Worm (Caenorhabditis elegans) whole organism, early embryonic: ENCODE measurements around the gene K01A2.6.

Source experiments
- B0310.2 ChIP-seq: sonication (generic microtip); optimal IDR thresholded peaks from 2 replicates; lab custom pipeline; 2016; ENCODE audit warnings: mild to moderate bottlenecking, missing genetic modification characterization, missing compliant biosample characterization
- F13C5.2 ChIP-seq: sonication (generic microtip); optimal IDR thresholded peaks from 2 replicates; lab custom pipeline; 2017; ENCODE audit warnings: mild to moderate bottlenecking, missing genetic modification characterization, inconsistent platforms, missing compliant biosample characterization
- aly-1 ChIP-seq: sonication (generic microtip); optimal IDR thresholded peaks from 2 replicates; lab custom pipeline; 2016; ENCODE audit warnings: missing genetic modification characterization, missing compliant biosample characterization
- ama-1 ChIP-seq: fragments of 150-350 bp; optimal IDR thresholded peaks from 2 replicates; lab custom pipeline; 2014
- ceh-13 ChIP-seq: fragments of 200-800 bp; sonication (Bioruptor generic); optimal IDR thresholded peaks from 2 replicates; lab custom pipeline; 2018; ENCODE audit warnings: mild to moderate bottlenecking, missing genetic modification characterization, missing compliant biosample characterization
- ceh-36 ChIP-seq: sonication (generic microtip); optimal IDR thresholded peaks from 2 replicates; lab custom pipeline; 2016; ENCODE audit warnings: missing genetic modification characterization, inconsistent platforms, missing compliant biosample characterization
- ets-7 ChIP-seq: sonication (generic microtip); optimal IDR thresholded peaks from 2 replicates; lab custom pipeline; 2016; ENCODE audit warnings: missing genotype, missing genetic modification characterization, missing compliant biosample characterization
- flt-1 ChIP-seq: fragments of 200-800 bp; sonication (Bioruptor generic); IDR thresholded peaks from 2 replicates; pipeline ENCODE4 v1.3.6; 2022; ENCODE audit warnings: missing genetic modification characterization, missing compliant biosample characterization
- hmbx-1 ChIP-seq: sonication (generic microtip); optimal IDR thresholded peaks from 2 replicates; lab custom pipeline; 2016; ENCODE audit warnings: mild to moderate bottlenecking, missing genetic modification characterization, missing compliant biosample characterization
- hmg-4 ChIP-seq: fragments of 200-800 bp; sonication (Bioruptor generic); optimal IDR thresholded peaks from 2 replicates; lab custom pipeline; 2018; ENCODE audit warnings: mild to moderate bottlenecking, missing genetic modification characterization, missing compliant biosample characterization
- hnd-1 ChIP-seq: sonication (generic microtip); optimal IDR thresholded peaks from 2 replicates; lab custom pipeline; 2016; ENCODE audit warnings: missing genetic modification characterization, missing compliant biosample characterization
- pes-1 ChIP-seq: fragments of 200-800 bp; sonication (Bioruptor generic); IDR thresholded peaks from 2 replicates; pipeline ENCODE4 v1.3.6; 2022; ENCODE audit warnings: missing genetic modification reagents, missing genetic modification characterization, missing compliant biosample characterization
- scrt-1 ChIP-seq: fragments of 200-800 bp; sonication (Bioruptor generic); IDR thresholded peaks from 2 replicates; pipeline ENCODE4 v1.3.6; 2022; ENCODE audit warnings: missing genetic modification characterization, missing compliant biosample characterization
- sea-1 ChIP-seq: fragments of 200-800 bp; sonication (Bioruptor generic); conservative IDR thresholded peaks from 2 replicates; pipeline ENCODE4 v1.3.6; 2022; ENCODE audit warnings: missing genetic modification characterization, missing compliant biosample characterization
- tbx-11 ChIP-seq: fragments of 200-800 bp; sonication (Bioruptor generic); IDR thresholded peaks from 2 replicates; pipeline ENCODE4 v1.3.6; 2022; ENCODE audit warnings: missing genetic modification characterization, missing compliant biosample characterization
- tbx-37 ChIP-seq: fragments of 200-800 bp; sonication (Bioruptor generic); conservative IDR thresholded peaks from 2 replicates; pipeline ENCODE4 v1.3.6; 2022; ENCODE audit warnings: missing genetic modification reagents, missing genetic modification characterization, missing compliant biosample characterization
- tra-4 ChIP-seq: sonication (generic microtip); optimal IDR thresholded peaks from 2 replicates; lab custom pipeline; 2017; ENCODE audit warnings: missing genetic modification characterization, missing compliant biosample characterization

Gene K01A2.6

ce11 chrII:278636-279035, 21.1 kb upstream of the K01A2.6 start, which contains the start of gene B0432.8:
TSS of gene B0432.8 (minus strand) at chrII:278736.
- no peak for TF ChIP-seq ceh-13 (GFP tag; lab: Kevin White, UChicago)
- no peak for TF ChIP-seq B0310.2 (tag; lab: Kevin White, UChicago)
- no peak for TF ChIP-seq flt-1 (GFP tag; lab: Robert Waterston, UW)
- TF ChIP-seq ama-1 (lab: Kevin White, UChicago): no peak
- no peak for TF ChIP-seq tbx-11 (GFP tag; lab: Robert Waterston, UW)
- TF ChIP-seq scrt-1 (GFP tag; lab: Robert Waterston, UW): no peak
- TF ChIP-seq tra-4 (tag; lab: Kevin White, UChicago): no peak
- TF ChIP-seq tbx-37: no peak
- TF ChIP-seq hmbx-1 (tag; lab: Kevin White, UChicago): no peak
- TF ChIP-seq pes-1 (GFP tag; lab: Robert Waterston, UW): no peak
- TF ChIP-seq hnd-1 (tag; lab: Kevin White, UChicago): no peak
- no peak for TF ChIP-seq hmg-4 (GFP tag; lab: Kevin White, UChicago)
- TF ChIP-seq sea-1 (GFP tag; lab: Robert Waterston, UW): no peak

- TF ChIP-seq ama-1 (lab: Kevin White, UChicago): no peak
- no peak for TF ChIP-seq aly-1 (tag; lab: Kevin White, UChicago)
- no peak for TF ChIP-seq ceh-36 (tag; lab: Kevin White, UChicago)
- TF ChIP-seq ets-7: no peak
- TF ChIP-seq tbx-11 (GFP tag; lab: Robert Waterston, UW): no peak
- no peak for TF ChIP-seq hnd-1 (tag; lab: Kevin White, UChicago)
- no peak for TF ChIP-seq tra-4 (tag; lab: Kevin White, UChicago)
These were observed 17.3 kb upstream of the K01A2.6 start, which contains the start of gene trul-1 for ce11 chrII:282483-282882. TSS of gene trul-1 (minus strand) at chrII:282583.

- TF ChIP-seq tbx-37 (no peak), ets-7 (no peak), pes-1 (GFP tag; lab: Robert Waterston, UW) (no peak), ama-1 (lab: Kevin White, UChicago) (no peak), ceh-36 (tag; lab: Kevin White, UChicago) (no peak), hmg-4 (GFP tag; lab: Kevin White, UChicago) (no peak), F13C5.2 (no peak), scrt-1 (GFP tag; lab: Robert Waterston, UW) (no peak), flt-1 (GFP tag; lab: Robert Waterston, UW) (no peak), tra-4 (tag; lab: Kevin White, UChicago) (no peak), aly-1 (tag; lab: Kevin White, UChicago) (no peak), hnd-1 (tag; lab: Kevin White, UChicago) (no peak), hmbx-1 (tag; lab: Kevin White, UChicago) (no peak)
These were observed 16.2 kb upstream of the K01A2.6 start, which contains the start of gene B0432.9 for ce11 chrII:283594-283993. TSS of gene B0432.9 (minus strand) at chrII:283694.

ce11 chrII:285627-286550, 13.9 kb upstream of the K01A2.6 start, which contains the start of gene B0432.10:
TSS of gene B0432.10 (minus strand) at chrII:286275.
- no peak for TF ChIP-seq flt-1 (GFP tag; lab: Robert Waterston, UW)
- TF ChIP-seq sea-1 (GFP tag; lab: Robert Waterston, UW): no peak
- TF ChIP-seq ama-1 (lab: Kevin White, UChicago): no peak
- TF ChIP-seq F13C5.2: no peak
- TF ChIP-seq hnd-1 (tag; lab: Kevin White, UChicago): no peak
- TF ChIP-seq aly-1 (tag; lab: Kevin White, UChicago): no peak

ce11 chrII:286551-286724, 13.3 kb upstream of the K01A2.6 start, which contains the start of gene misc-1:
TSS of gene misc-1 (plus strand) at chrII:286625.
- TF ChIP-seq ama-1 (lab: Kevin White, UChicago): no peak
- no peak for TF ChIP-seq flt-1 (GFP tag; lab: Robert Waterston, UW)
- no peak for TF ChIP-seq B0310.2 (tag; lab: Kevin White, UChicago)
- no peak for TF ChIP-seq hnd-1 (tag; lab: Kevin White, UChicago)
- no peak for TF ChIP-seq ceh-36 (tag; lab: Kevin White, UChicago)
- no peak for TF ChIP-seq ets-7
- TF ChIP-seq hmbx-1 (tag; lab: Kevin White, UChicago): no peak
- no peak for TF ChIP-seq scrt-1 (GFP tag; lab: Robert Waterston, UW)
- no peak for TF ChIP-seq aly-1 (tag; lab: Kevin White, UChicago)
- no peak for TF ChIP-seq tbx-11 (GFP tag; lab: Robert Waterston, UW)
- TF ChIP-seq hmg-4 (GFP tag; lab: Kevin White, UChicago): no peak
- no peak for TF ChIP-seq F13C5.2
- TF ChIP-seq pes-1 (GFP tag; lab: Robert Waterston, UW): no peak
- no peak for TF ChIP-seq tra-4 (tag; lab: Kevin White, UChicago)
- no peak for TF ChIP-seq tbx-37

ce11 chrII:288705-289205, 11.0 kb upstream of the K01A2.6 start, which contains the start of gene mrpl-41:
TSS of gene mrpl-41 (plus strand) at chrII:288939.
- no peak for TF ChIP-seq hmbx-1 (tag; lab: Kevin White, UChicago)
- no peak for TF ChIP-seq B0310.2 (tag; lab: Kevin White, UChicago)
- TF ChIP-seq tra-4 (tag; lab: Kevin White, UChicago): no peak
- TF ChIP-seq sea-1 (GFP tag; lab: Robert Waterston, UW): no peak
- no peak for TF ChIP-seq tbx-11 (GFP tag; lab: Robert Waterston, UW)
- TF ChIP-seq F13C5.2: no peak
- TF ChIP-seq hmg-4 (GFP tag; lab: Kevin White, UChicago): no peak
- TF ChIP-seq pes-1 (GFP tag; lab: Robert Waterston, UW): no peak
- no peak for TF ChIP-seq tbx-37
- TF ChIP-seq ets-7: no peak
- TF ChIP-seq scrt-1 (GFP tag; lab: Robert Waterston, UW): no peak
- no peak for TF ChIP-seq flt-1 (GFP tag; lab: Robert Waterston, UW)
- no peak for TF ChIP-seq ceh-36 (tag; lab: Kevin White, UChicago)
- no peak for TF ChIP-seq ceh-13 (GFP tag; lab: Kevin White, UChicago)
- TF ChIP-seq aly-1 (tag; lab: Kevin White, UChicago): no peak
- TF ChIP-seq ama-1 (lab: Kevin White, UChicago): no peak
- TF ChIP-seq hnd-1 (tag; lab: Kevin White, UChicago): no peak
